Worm (Caenorhabditis elegans) whole organism, L1 larva: ENCODE data around the gene clec-60.

Experiments used
- C16A3.4 ChIP-seq: fragments of 150-350 bp; optimal IDR thresholded peaks from 2 replicates; lab custom pipeline; 2014; ENCODE audit warnings: missing biosample characterization, missing genetic modification characterization
- C34B4.2 ChIP-seq: sonication (generic microtip); optimal IDR thresholded peaks from 2 replicates; lab custom pipeline; 2017; ENCODE audit warnings: mild to moderate bottlenecking, missing genetic modification characterization, missing compliant biosample characterization
- F16B12.6 ChIP-seq: fragments of 150-350 bp; optimal IDR thresholded peaks from 2 replicates; lab custom pipeline; 2014; ENCODE audit warnings: missing biosample characterization, missing genetic modification characterization
- aha-1 ChIP-seq: fragments of 150-350 bp; optimal IDR thresholded peaks from 2 replicates; lab custom pipeline; 2014; ENCODE audit warnings: missing biosample characterization, missing genetic modification characterization
- blmp-1 ChIP-seq: fragments of 150-350 bp; optimal IDR thresholded peaks from 2 replicates; lab custom pipeline; 2014; ENCODE audit warnings: missing biosample characterization, missing genetic modification characterization
- ceh-63 ChIP-seq: fragments of 200-800 bp; sonication (Bioruptor generic); optimal IDR thresholded peaks from 2 replicates; lab custom pipeline; 2018; ENCODE audit warnings: mild to moderate bottlenecking, missing genetic modification characterization, missing compliant biosample characterization
- ceh-82 ChIP-seq, 3 experiments: fragments of 150-350 bp in 1 of 3; sonication (generic microtip) in 2 of 3; optimal IDR thresholded peaks; 2 replicates each; lab custom pipeline; 2014 to 2017; ENCODE audit warnings: missing biosample characterization in 3 of 3, missing genetic modification characterization in 3 of 3
- ceh-88 ChIP-seq: fragments of 200-800 bp; sonication (Bioruptor generic); IDR thresholded peaks from 2 replicates; pipeline ENCODE4 v1.3.6; 2022; ENCODE audit warnings: missing genetic modification characterization, missing compliant biosample characterization
- ceh-90 ChIP-seq: sonication (generic microtip); optimal IDR thresholded peaks from 2 replicates; lab custom pipeline; 2016; ENCODE audit warnings: missing genetic modification characterization, missing compliant biosample characterization
- dpl-1 ChIP-seq, 3 experiments: fragments of 150-350 bp in 2 of 3; sonication (generic microtip) in 1 of 3; optimal IDR thresholded peaks; 2 replicates each; lab custom pipeline; 2014 to 2017; ENCODE audit warnings: missing biosample characterization in 3 of 3, missing genetic modification characterization in 3 of 3, missing genetic modification reagents in 3 of 3
- efl-1 ChIP-seq, 4 experiments: fragments of 150-350 bp; optimal IDR thresholded peaks in 3 of 4; peaks in 1 of 4; 1 replicate in 1 of 4; 2 replicates in 3 of 4; lab custom pipeline; 2014; ENCODE audit warnings: missing biosample characterization in 2 of 4, missing genetic modification characterization in 2 of 4, missing genetic modification reagents in 2 of 4
- egl-13 ChIP-seq: sonication (generic microtip); optimal IDR thresholded peaks from 2 replicates; lab custom pipeline; 2016; ENCODE audit warnings: missing genotype, missing genetic modification reagents, missing genetic modification characterization, missing compliant biosample characterization
- ets-5 ChIP-seq: fragments of 200-800 bp; sonication (Bioruptor generic); IDR thresholded peaks from 2 replicates; pipeline ENCODE4 v1.3.6; 2022; ENCODE audit warnings: missing genetic modification characterization, missing compliant biosample characterization
- fkh-10 ChIP-seq: sonication (generic microtip); optimal IDR thresholded peaks from 2 replicates; lab custom pipeline; 2017; ENCODE audit warnings: missing biosample characterization, missing genetic modification reagents, missing genetic modification characterization
- fkh-4 ChIP-seq: sonication (generic microtip); optimal IDR thresholded peaks from 2 replicates; lab custom pipeline; 2016; ENCODE audit warnings: missing compliant biosample characterization, missing genetic modification characterization, borderline replicate concordance
- grh-1 ChIP-seq: fragments of 200-800 bp; sonication (Bioruptor generic); IDR thresholded peaks from 2 replicates; pipeline ENCODE4 v1.3.6; 2022; ENCODE audit warnings: missing genetic modification reagents, missing genetic modification characterization, missing compliant biosample characterization
- hlh-17 ChIP-seq: fragments of 200-800 bp; sonication (Bioruptor generic); optimal IDR thresholded peaks from 2 replicates; lab custom pipeline; 2018; ENCODE audit warnings: missing genetic modification characterization, mild to moderate bottlenecking, missing compliant biosample characterization, moderate library complexity, borderline replicate concordance
- hpl-2 ChIP-seq: fragments of 150-350 bp; optimal IDR thresholded peaks from 2 replicates; lab custom pipeline; 2014; ENCODE audit warnings: missing biosample characterization, missing genetic modification reagents, missing genetic modification characterization
- isw-1 ChIP-seq: fragments of 200-800 bp; sonication (Bioruptor generic); IDR thresholded peaks from 2 replicates; pipeline ENCODE4 v1.3.6; 2022; ENCODE audit warnings: missing genetic modification characterization, missing compliant biosample characterization
- lin-13 ChIP-seq: fragments of 150-350 bp; optimal IDR thresholded peaks from 2 replicates; lab custom pipeline; 2014; ENCODE audit warnings: missing biosample characterization, missing genetic modification reagents, missing genetic modification characterization
- lin-15B ChIP-seq: fragments of 150-350 bp; sonication (generic microtip); optimal IDR thresholded peaks from 3 replicates; lab custom pipeline; 2014; ENCODE audit warnings: missing biosample characterization, missing genetic modification characterization
- lin-39 ChIP-seq: fragments of 150-350 bp; optimal IDR thresholded peaks from 2 replicates; lab custom pipeline; 2014; ENCODE audit warnings: missing biosample characterization, missing genetic modification reagents, missing genetic modification characterization
- lsy-2 ChIP-seq, 2 experiments: fragments of 150-350 bp; optimal IDR thresholded peaks; 2 replicates each; lab custom pipeline; 2014; ENCODE audit warnings: missing biosample characterization in 2 of 2, missing genetic modification characterization in 2 of 2
- mab-9 ChIP-seq: fragments of 200-800 bp; sonication (Bioruptor generic); IDR thresholded peaks from 2 replicates; pipeline ENCODE4 v1.3.6; 2022; ENCODE audit warnings: missing genetic modification reagents, missing genetic modification characterization, missing compliant biosample characterization
- nhr-20 ChIP-seq: sonication (generic microtip); optimal IDR thresholded peaks from 2 replicates; lab custom pipeline; 2016; ENCODE audit warnings: mild to moderate bottlenecking, missing genetic modification characterization, missing compliant biosample characterization
- nhr-47 ChIP-seq: sonication (generic microtip); optimal IDR thresholded peaks from 2 replicates; lab custom pipeline; 2016; ENCODE audit warnings: mild to moderate bottlenecking, missing genetic modification characterization, moderate library complexity, missing compliant biosample characterization
- nhr-71 ChIP-seq: sonication (generic microtip); optimal IDR thresholded peaks from 2 replicates; lab custom pipeline; 2016; ENCODE audit warnings: mild to moderate bottlenecking, missing genetic modification characterization, moderate library complexity, missing compliant biosample characterization
- nhr-84 ChIP-seq: sonication (generic microtip); optimal IDR thresholded peaks from 2 replicates; lab custom pipeline; 2017; ENCODE audit warnings: missing biosample characterization, missing genetic modification characterization
- nhr-85 ChIP-seq: sonication (generic microtip); peaks from one replicate; lab custom pipeline; 2016; ENCODE audit warnings: missing genetic modification characterization, inconsistent platforms, missing compliant biosample characterization
- pax-3 ChIP-seq: fragments of 200-800 bp; sonication (Bioruptor generic); optimal IDR thresholded peaks from 2 replicates; lab custom pipeline; 2018; ENCODE audit warnings: mild to moderate bottlenecking, missing genetic modification characterization, moderate library complexity, missing compliant biosample characterization
- rnt-1 ChIP-seq: sonication (generic microtip); optimal IDR thresholded peaks from 2 replicates; lab custom pipeline; 2016; ENCODE audit warnings: mild to moderate bottlenecking, missing genetic modification characterization, moderate library complexity, missing compliant biosample characterization
- skn-1 ChIP-seq: fragments of 150-350 bp; optimal IDR thresholded peaks from 2 replicates; lab custom pipeline; 2014; ENCODE audit warnings: missing biosample characterization, missing genetic modification characterization
- swsn-7 ChIP-seq: sonication (generic microtip); optimal IDR thresholded peaks from 2 replicates; lab custom pipeline; 2016; ENCODE audit warnings: missing genetic modification characterization, missing compliant biosample characterization
- tbx-2 ChIP-seq: sonication (generic microtip); optimal IDR thresholded peaks from 2 replicates; lab custom pipeline; 2016; ENCODE audit warnings: missing genetic modification characterization, missing compliant biosample characterization
- tlp-1 ChIP-seq: fragments of 150-350 bp; optimal IDR thresholded peaks from 2 replicates; lab custom pipeline; 2014; ENCODE audit warnings: missing biosample characterization, missing genetic modification characterization
- unc-30 ChIP-seq: sonication (generic microtip); optimal IDR thresholded peaks from 2 replicates; lab custom pipeline; 2017; ENCODE audit warnings: missing biosample characterization, missing genetic modification characterization
- zag-1 ChIP-seq: fragments of 150-350 bp; optimal IDR thresholded peaks from 2 replicates; lab custom pipeline; 2014; ENCODE audit warnings: missing biosample characterization, missing genetic modification characterization
- ztf-11 ChIP-seq, 2 experiments: sonication (generic microtip); optimal IDR thresholded peaks; 2 replicates each; lab custom pipeline; 2016 to 2017; ENCODE audit warnings: missing genetic modification characterization in 2 of 2, missing biosample characterization in 1 of 2, missing compliant biosample characterization in 1 of 2

Gene clec-60

ce11 chrII:10501578-10501977 lies 19.9 kb upstream of the clec-60 start (continued):
- no peak for TF ChIP-seq mab-9
- TF ChIP-seq nhr-85 (tag; lab: Kevin White, UChicago), result peak; percentile 94
- TF ChIP-seq grh-1 (GFP tag; lab: Robert Waterston, UW), result no peak
- TF ChIP-seq zag-1, result no peak
- no peak for TF ChIP-seq egl-13 (tag; lab: Kevin White, UChicago)
- no peak for TF ChIP-seq C34B4.2 (tag; lab: Kevin White, UChicago)
- no peak for TF ChIP-seq tbx-2
- TF ChIP-seq lin-15B (tag; lab: Kevin White, UChicago), result no peak
- TF ChIP-seq isw-1 (GFP tag; lab: Robert Waterston, UW), result no peak
- peak; percentile 8 for TF ChIP-seq skn-1 (tag; lab: Kevin White, UChicago)
- no peak for TF ChIP-seq nhr-84 (tag; lab: Kevin White, UChicago)
- TF ChIP-seq efl-1 (optimal IDR thresholded peaks at IDR 0.05; lab: Kevin White, UChicago), result peak; percentile 19 to 24
- no peak for TF ChIP-seq efl-1 (GFP tag; optimal IDR thresholded peaks at IDR 0.05 in 1 of 2; lab: Kevin White, UChicago)
- no peak for TF ChIP-seq ceh-63 (GFP tag; lab: Kevin White, UChicago)
- TF ChIP-seq ets-5 (GFP tag; lab: Robert Waterston, UW), result no peak
- TF ChIP-seq rnt-1 (tag; lab: Kevin White, UChicago), result peak; percentile 71
- TF ChIP-seq ceh-90 (tag; lab: Kevin White, UChicago), result no peak
- no peak for TF ChIP-seq hpl-2
- TF ChIP-seq swsn-7 (tag; lab: Kevin White, UChicago), result peak; percentile 22
- TF ChIP-seq fkh-4 (tag; lab: Kevin White, UChicago), result no peak
- TF ChIP-seq lin-13 (GFP tag; lab: Kevin White, UChicago), result no peak
- no peak for TF ChIP-seq hlh-17 (GFP tag; lab: Kevin White, UChicago)
- TF ChIP-seq ztf-11 (tag; optimal IDR thresholded peaks at IDR 0.05; lab: Kevin White, UChicago), result no peak
- no peak for TF ChIP-seq F16B12.6 (tag; lab: Kevin White, UChicago)
- peak; percentile 94 for TF ChIP-seq blmp-1 (tag; lab: Kevin White, UChicago)
- no peak for TF ChIP-seq tlp-1 (tag; lab: Kevin White, UChicago)
- TF ChIP-seq lin-39, result no peak
- TF ChIP-seq nhr-47 (tag; lab: Kevin White, UChicago), result no peak

ce11 chrII:10500674-10501073 lies 19.0 kb upstream of the clec-60 start:
- TF ChIP-seq lsy-2 (tag; optimal IDR thresholded peaks at IDR 0.05; lab: Kevin White, UChicago), result no peak
- no peak for TF ChIP-seq nhr-20 (tag; lab: Kevin White, UChicago)
- TF ChIP-seq C16A3.4 (tag; lab: Kevin White, UChicago), result no peak
- TF ChIP-seq ceh-82 (tag; optimal IDR thresholded peaks at IDR 0.05; lab: Kevin White, UChicago), result no peak
- TF ChIP-seq blmp-1 (tag; lab: Kevin White, UChicago), result peak; percentile 85
- TF ChIP-seq, all 84 proteins: peak for 1

ce11 chrII:10495912-10496311 lies 14.2 kb upstream of the clec-60 start, which contains the start of gene ZK666.12:
Gene ZK666.12 (plus strand): TSS chrII:10496212.
- TF ChIP-seq ceh-90 (tag; lab: Kevin White, UChicago), result no peak
- no peak for TF ChIP-seq C16A3.4 (tag; lab: Kevin White, UChicago)
- no peak for TF ChIP-seq unc-30 (tag; lab: Kevin White, UChicago)
- TF ChIP-seq mab-9, result no peak
- no peak for TF ChIP-seq tlp-1 (tag; lab: Kevin White, UChicago)
- TF ChIP-seq aha-1 (tag; lab: Kevin White, UChicago), result no peak
- TF ChIP-seq pax-3, result no peak
- no peak for TF ChIP-seq nhr-84 (tag; lab: Kevin White, UChicago)
- no peak for TF ChIP-seq ztf-11 (tag; optimal IDR thresholded peaks at IDR 0.05; lab: Kevin White, UChicago)
- TF ChIP-seq zag-1, result no peak
- TF ChIP-seq ceh-88, result no peak
- no peak for TF ChIP-seq rnt-1 (tag; lab: Kevin White, UChicago)
- TF ChIP-seq fkh-10 (GFP tag; lab: Kevin White, UChicago), result no peak
- TF ChIP-seq dpl-1 (GFP tag; optimal IDR thresholded peaks at IDR 0.05; lab: Kevin White, UChicago), result no peak
- TF ChIP-seq nhr-71 (tag; lab: Kevin White, UChicago), result no peak
